Worm (Caenorhabditis elegans) whole organism, late embryonic: ENCODE data around the gene F35F10.1.

Source experiments
- elt-2 ChIP-seq: sonication (generic microtip); optimal IDR thresholded peaks from 2 replicates; lab custom pipeline; 2016; ENCODE audit warnings: missing genetic modification reagents, missing genetic modification characterization, missing compliant biosample characterization
- ets-4 ChIP-seq: sonication (generic microtip); optimal IDR thresholded peaks from 2 replicates; lab custom pipeline; 2016; ENCODE audit warnings: missing genetic modification characterization, missing compliant biosample characterization

DNA sequence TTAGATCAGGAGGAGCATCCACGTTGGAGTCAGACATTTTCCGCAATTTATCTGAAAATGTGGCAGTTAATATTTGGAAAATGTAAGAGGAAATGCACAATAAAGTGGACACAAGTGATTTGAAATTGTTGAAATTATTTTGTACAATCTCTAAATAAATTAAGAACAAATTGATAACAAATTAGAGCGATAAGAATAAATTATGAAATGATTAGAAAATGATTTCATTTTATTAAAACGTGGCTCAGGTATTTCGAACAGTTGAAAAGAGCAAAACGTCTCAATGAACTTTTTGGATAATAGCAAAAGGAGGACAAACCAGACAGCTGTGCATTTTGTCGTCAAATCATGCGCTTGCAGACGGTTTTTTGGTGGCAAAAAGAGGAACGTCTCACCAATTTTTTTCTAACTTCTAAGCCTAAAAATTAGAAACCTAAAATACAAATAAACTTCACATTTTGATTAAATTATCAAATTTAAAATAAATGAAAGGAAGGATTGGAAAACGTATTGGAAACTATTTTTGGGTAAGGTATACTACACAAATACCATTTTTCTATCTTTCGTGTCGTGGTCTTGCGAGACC, 30.4 kb downstream of the F35F10.1 start, which contains the start of gene fbxa-65:
- TF ChIP-seq elt-2 (tag; lab: Kevin White, UChicago), result no peak
- no peak for TF ChIP-seq ets-4 (tag; lab: Kevin White, UChicago)
